Fruit fly (Drosophila melanogaster) whole organism, embryonic: ENCODE measurements around the gene Vps52.

Source experiments
- Bgb ChIP-seq: fragments of 200-800 bp; sonication (Bioruptor generic); IDR thresholded peaks from 2 replicates; pipeline ENCODE4 v1.3.6; 2022; ENCODE audit warnings: missing biosample characterization, missing genetic modification characterization; ENCODE audit not compliant: partially characterized antibody
- CG10366 ChIP-seq: fragments of 200-800 bp; sonication (Bioruptor generic); IDR thresholded peaks from 2 replicates; pipeline ENCODE4 v1.3.6; 2022; ENCODE audit warnings: missing biosample characterization, missing genetic modification characterization
- CG10462 ChIP-seq: fragments of 200-800 bp; sonication (Bioruptor generic); optimal IDR thresholded peaks from 2 replicates; lab custom pipeline; 2016; ENCODE audit warnings: missing biosample characterization, missing genetic modification characterization
- CG11723 ChIP-seq: fragments of 200-800 bp; sonication (Bioruptor generic); optimal IDR thresholded peaks from 2 replicates; lab custom pipeline; 2017; ENCODE audit warnings: missing biosample characterization, mild to moderate bottlenecking, missing genetic modification characterization
- CG12071 ChIP-seq: fragments of 200-800 bp; sonication (Bioruptor generic); optimal IDR thresholded peaks from 3 replicates; lab custom pipeline; 2018; ENCODE audit warnings: missing biosample characterization, mild to moderate bottlenecking, missing genetic modification characterization
- CG16815 ChIP-seq: fragments of 200-800 bp; sonication (Bioruptor generic); optimal IDR thresholded peaks from 3 replicates; lab custom pipeline; 2017; ENCODE audit warnings: missing biosample characterization, mild to moderate bottlenecking, missing genetic modification characterization
- CG17186 ChIP-seq: fragments of 200-800 bp; sonication (Bioruptor generic); optimal IDR thresholded peaks from 3 replicates; lab custom pipeline; 2017; ENCODE audit warnings: missing biosample characterization, missing genetic modification reagents, missing genetic modification characterization
- CG1792 ChIP-seq: fragments of 200-800 bp; sonication (Bioruptor generic); optimal IDR thresholded peaks from 2 replicates; lab custom pipeline; 2016; ENCODE audit warnings: missing biosample characterization, missing genetic modification characterization
- CG31224 ChIP-seq: fragments of 200-800 bp; sonication (Bioruptor generic); IDR thresholded peaks from 2 replicates; pipeline ENCODE4 v1.3.6; 2022; ENCODE audit warnings: missing biosample characterization, missing genetic modification characterization
- CG32767 ChIP-seq: fragments of 200-800 bp; sonication (Bioruptor generic); IDR thresholded peaks from 2 replicates; pipeline ENCODE4 v1.3.6; 2022; ENCODE audit warnings: missing biosample characterization, missing genetic modification characterization
- CG32772 ChIP-seq: fragments of 200-800 bp; sonication (Bioruptor generic); IDR thresholded peaks from 2 replicates; pipeline ENCODE4 v1.3.6; 2022; ENCODE audit warnings: missing biosample characterization, missing genetic modification characterization
- CG3281 ChIP-seq: fragments of 200-800 bp; sonication (Bioruptor generic); optimal IDR thresholded peaks from 3 replicates; lab custom pipeline; 2017; ENCODE audit warnings: missing biosample characterization, mild to moderate bottlenecking, missing genetic modification characterization
- CG4360 ChIP-seq: fragments of 200-800 bp; sonication (Bioruptor generic); IDR thresholded peaks from 2 replicates; pipeline ENCODE4 v1.3.6; 2022; ENCODE audit warnings: missing biosample characterization, missing genetic modification characterization
- CG4424 ChIP-seq: fragments of 200-800 bp; sonication (Bioruptor generic); optimal IDR thresholded peaks from 3 replicates; lab custom pipeline; 2016; ENCODE audit warnings: missing biosample characterization, missing genetic modification characterization
- CG6254 ChIP-seq: fragments of 200-800 bp; sonication (Bioruptor generic); optimal IDR thresholded peaks from 3 replicates; lab custom pipeline; 2017; ENCODE audit warnings: mild to moderate bottlenecking, missing biosample characterization, missing genetic modification reagents, missing genetic modification characterization
- CG8089 ChIP-seq: fragments of 200-800 bp; sonication (Bioruptor generic); optimal IDR thresholded peaks from 3 replicates; lab custom pipeline; 2016; ENCODE audit warnings: missing biosample characterization, missing genetic modification characterization
- CG8290 ChIP-seq, 3 experiments: fragments of 200-800 bp; sonication (Bioruptor generic); optimal IDR thresholded peaks; 2 replicates each; lab custom pipeline; 2016 to 2019; ENCODE audit warnings: missing biosample characterization in 3 of 3, missing genetic modification characterization in 3 of 3, mild to moderate bottlenecking in 2 of 3, moderate library complexity in 1 of 3
- CG8944 ChIP-seq: fragments of 200-800 bp; sonication (Bioruptor generic); optimal IDR thresholded peaks from 3 replicates; lab custom pipeline; 2016; ENCODE audit warnings: missing biosample characterization, missing genetic modification characterization
- CkIIα-i1 ChIP-seq: fragments of 200-800 bp; sonication (Bioruptor generic); IDR thresholded peaks from 2 replicates; pipeline ENCODE4 v1.3.6; 2022; ENCODE audit warnings: missing biosample characterization, missing genetic modification characterization
- CrebB ChIP-seq: fragments of 200-800 bp; sonication (Bioruptor generic); optimal IDR thresholded peaks from 3 replicates; lab custom pipeline; 2018; ENCODE audit warnings: missing biosample characterization, mild to moderate bottlenecking, missing genetic modification characterization
- D ChIP-seq, 2 experiments: fragments of 200-800 bp in 1 of 2; fragments of >200 bp in 1 of 2; sonication (Bioruptor generic) in 1 of 2; optimal IDR thresholded peaks; 2 replicates in 1 of 2; 3 replicates in 1 of 2; lab custom pipeline; 2017; ENCODE audit warnings: mild to moderate bottlenecking in 1 of 2, missing biosample characterization in 1 of 2, missing genetic modification characterization in 1 of 2, missing genetic modification reagents in 1 of 2
- Deaf1 ChIP-seq: fragments of 200-800 bp; optimal IDR thresholded peaks from 3 replicates; lab custom pipeline; 2019; ENCODE audit warnings: missing biosample characterization, mild to moderate bottlenecking, missing genetic modification characterization, moderate library complexity
- HLH54F ChIP-seq: fragments of 200-800 bp; sonication (Bioruptor generic); optimal IDR thresholded peaks from 3 replicates; lab custom pipeline; 2016; ENCODE audit warnings: missing biosample characterization, missing genetic modification characterization
- Hsf ChIP-seq: fragments of 200-800 bp; sonication (Bioruptor generic); optimal IDR thresholded peaks from 3 replicates; lab custom pipeline; 2016; ENCODE audit warnings: missing biosample characterization, missing genetic modification characterization
- Mad ChIP-seq: fragments of 200-800 bp; sonication (Bioruptor generic); optimal IDR thresholded peaks from 2 replicates; lab custom pipeline; 2016; ENCODE audit warnings: missing biosample characterization, missing genetic modification characterization
- Max ChIP-seq: fragments of 200-800 bp; sonication (Bioruptor generic); optimal IDR thresholded peaks from 2 replicates; lab custom pipeline; 2016; ENCODE audit warnings: missing biosample characterization, mild to moderate bottlenecking, missing genetic modification characterization
- NC2α ChIP-seq: fragments of 200-800 bp; sonication (Bioruptor generic); optimal IDR thresholded peaks from 2 replicates; lab custom pipeline; 2016; ENCODE audit warnings: missing biosample characterization, missing genetic modification characterization
- NK7.1 ChIP-seq: fragments of 200-800 bp; sonication (Bioruptor generic); optimal IDR thresholded peaks from 3 replicates; lab custom pipeline; 2016; ENCODE audit warnings: missing biosample characterization, missing genetic modification characterization
- Oaz ChIP-seq: fragments of 200-800 bp; sonication (Bioruptor generic); IDR thresholded peaks from 2 replicates; pipeline ENCODE4 v1.3.6; 2022; ENCODE audit warnings: missing biosample characterization, missing genetic modification characterization
- Opbp ChIP-seq: fragments of 200-800 bp; sonication (Bioruptor generic); IDR thresholded peaks from 3 replicates; pipeline ENCODE4 v1.3.6; 2022; ENCODE audit warnings: missing biosample characterization, missing genetic modification characterization; ENCODE audit not compliant: partially characterized antibody
- Scr ChIP-seq: fragments of 200-800 bp; sonication (Bioruptor generic); IDR thresholded peaks from 2 replicates; pipeline ENCODE4 v1.3.6; 2022; ENCODE audit warnings: missing biosample characterization, missing genetic modification characterization; ENCODE audit not compliant: partially characterized antibody
- al ChIP-seq: fragments of 200-800 bp; sonication (Bioruptor generic); IDR thresholded peaks from 2 replicates; pipeline ENCODE4 v1.3.6; 2022; ENCODE audit warnings: missing biosample characterization, missing genetic modification characterization
- ato ChIP-seq: fragments of 200-800 bp; sonication (Bioruptor generic); IDR thresholded peaks from 2 replicates; pipeline ENCODE4 v1.3.6; 2022; ENCODE audit warnings: missing biosample characterization, missing genetic modification characterization; ENCODE audit not compliant: partially characterized antibody
- bsh ChIP-seq, 2 experiments: fragments of 200-800 bp; sonication (Bioruptor generic); optimal IDR thresholded peaks; 2 replicates each; lab custom pipeline; 2017 to 2018; ENCODE audit warnings: mild to moderate bottlenecking in 2 of 2, missing biosample characterization in 2 of 2, missing genetic modification characterization in 2 of 2, moderate library complexity in 1 of 2
- corto ChIP-seq: fragments of 200-800 bp; sonication (Bioruptor generic); optimal IDR thresholded peaks from 2 replicates; lab custom pipeline; 2016; ENCODE audit warnings: missing biosample characterization, mild to moderate bottlenecking, missing genetic modification characterization, moderate library complexity
- crol ChIP-seq: fragments of 200-800 bp; sonication (Bioruptor generic); IDR thresholded peaks from 2 replicates; pipeline ENCODE4 v1.3.6; 2022; ENCODE audit warnings: missing biosample characterization, missing genetic modification characterization
- danr ChIP-seq: fragments of 200-800 bp; sonication (Bioruptor generic); IDR thresholded peaks from 2 replicates; pipeline ENCODE4 v1.3.6; 2022; ENCODE audit warnings: missing biosample characterization, missing genetic modification characterization
- fd64A ChIP-seq: fragments of 200-800 bp; sonication (Bioruptor generic); optimal IDR thresholded peaks from 3 replicates; lab custom pipeline; 2018; ENCODE audit warnings: missing biosample characterization, mild to moderate bottlenecking, missing genetic modification characterization
- inv ChIP-seq: fragments of 200-800 bp; sonication (Bioruptor generic); IDR thresholded peaks from 2 replicates; pipeline ENCODE4 v1.3.6; 2022; ENCODE audit warnings: missing biosample characterization, missing genetic modification characterization; ENCODE audit not compliant: partially characterized antibody
- lov ChIP-seq, 2 experiments: fragments of 200-800 bp in 1 of 2; fragments of >200 bp in 1 of 2; sonication (Bioruptor generic) in 1 of 2; IDR thresholded peaks in 1 of 2; optimal IDR thresholded peaks in 1 of 2; 2 replicates in 1 of 2; 3 replicates in 1 of 2; pipeline versions ENCODE4 v1.3.6 to Lab custom; 2017 to 2022; ENCODE audit warnings: missing biosample characterization in 1 of 2, missing genetic modification characterization in 1 of 2
- ranshi ChIP-seq: fragments of 200-800 bp; sonication (Bioruptor generic); IDR thresholded peaks from 2 replicates; pipeline ENCODE4 v1.3.6; 2022; ENCODE audit warnings: missing biosample characterization, missing genetic modification characterization
- rib ChIP-seq: fragments of 200-800 bp; sonication (Bioruptor generic); IDR thresholded peaks from 2 replicates; pipeline ENCODE4 v1.3.6; 2022; ENCODE audit warnings: missing biosample characterization, missing genetic modification characterization
- sens ChIP-seq: fragments of 200-800 bp; sonication (Bioruptor generic); peaks from one replicate; lab custom pipeline; 2016; ENCODE audit warnings: missing biosample characterization, missing genetic modification characterization
- slbo ChIP-seq: fragments of 200-800 bp; sonication (Bioruptor generic); IDR thresholded peaks from 2 replicates; pipeline ENCODE4 v1.3.6; 2022; ENCODE audit warnings: missing biosample characterization, missing genetic modification characterization
- sr ChIP-seq: fragments of 200-800 bp; sonication (Bioruptor generic); IDR thresholded peaks from 3 replicates; pipeline ENCODE4 v1.3.6; 2022; ENCODE audit warnings: missing biosample characterization, missing genetic modification characterization
- tap ChIP-seq: fragments of 200-800 bp; optimal IDR thresholded peaks from 3 replicates; lab custom pipeline; 2019; ENCODE audit warnings: missing biosample characterization, mild to moderate bottlenecking, missing genetic modification characterization, moderate library complexity
- zen2 ChIP-seq: fragments of 200-800 bp; sonication (Bioruptor generic); IDR thresholded peaks from 3 replicates; pipeline ENCODE4 v1.3.6; 2022; ENCODE audit warnings: missing biosample characterization, missing genetic modification characterization; ENCODE audit not compliant: partially characterized antibody

Vps52 gene

dm6 chr2L:5546518-5547287 is 23.0 kb upstream of the Vps52 start, which contains the start of gene Oscillin (continued):
- TF ChIP-seq lov (optimal IDR thresholded peaks at IDR 0.05; lab: Kevin White, UChicago) (no peak), lov (GFP tag; IDR thresholded peaks at IDR 0.05; lab: Robert Waterston, UW) (peak; percentile 77; the same call in 2 of the 3 replicates), CG12071 (GFP tag; lab: Kevin White, UChicago) (no peak), CG8944 (GFP tag; lab: Kevin White, UChicago) (no peak), ato (peak; percentile 81; the same call in 1 of the 2 replicates), sens (GFP tag; lab: Kevin White, UChicago) (peak; percentile 87), crol (GFP tag; lab: Robert Waterston, UW) (no peak), NC2α (GFP tag; lab: Kevin White, UChicago) (no peak), inv (peak; percentile 32; the same call in 1 of the 2 replicates), Max (GFP tag; lab: Kevin White, UChicago) (peak; percentile 47), CG31224 (GFP tag; lab: Robert Waterston, UW) (peak; percentile 73), CG11723 (peak; percentile 61), NK7.1 (GFP tag; lab: Kevin White, UChicago) (no peak), Bgb (GFP tag; lab: Robert Waterston, UW) (peak; percentile 64; the same call in 1 of the 2 replicates), tap (tag; lab: Kevin White, UChicago) (peak; percentile 83), rib (GFP tag; lab: Robert Waterston, UW) (peak; percentile 45; the same call in 1 of the 2 replicates), CG10366 (peak; percentile 60; the same call in 1 of the 2 replicates), CG17186 (GFP tag; lab: Kevin White, UChicago) (no peak), Opbp (GFP tag; lab: Robert Waterston, UW) (peak; percentile 93; the same call in 2 of the 3 replicates), D (optimal IDR thresholded peaks at IDR 0.05; lab: Kevin White, UChicago) (no peak), D (GFP tag; optimal IDR thresholded peaks at IDR 0.05; lab: Kevin White, UChicago) (peak; percentile 77), CG16815 (GFP tag; lab: Kevin White, UChicago) (peak; percentile 18), zen2 (GFP tag; lab: Robert Waterston, UW) (peak; percentile 89), Scr (GFP tag; lab: Robert Waterston, UW) (peak; percentile 59), danr (GFP tag; lab: Robert Waterston, UW) (0 out of 2 replicates have a peak, but pooled peaks have one; percentile 7), Deaf1 (tag; lab: Kevin White, UChicago) (peak; percentile 69), CG6254 (GFP tag; lab: Kevin White, UChicago) (peak; percentile 85), CkIIα-i1 (GFP tag; lab: Robert Waterston, UW) (no peak), CG32772 (peak; percentile 82)

- TF ChIP-seq corto (GFP tag; lab: Kevin White, UChicago), result no peak
- no peak for TF ChIP-seq CG10462 (GFP tag; lab: Kevin White, UChicago)
- peak; percentile 22 for TF ChIP-seq HLH54F (GFP tag; lab: Kevin White, UChicago)
- no peak for TF ChIP-seq CG3281 (GFP tag; lab: Kevin White, UChicago)
- TF ChIP-seq CG8089 (GFP tag; lab: Kevin White, UChicago), result no peak
- no peak for TF ChIP-seq CG4424 (GFP tag; lab: Kevin White, UChicago)
- 0 out of 2 replicates have a peak, but pooled peaks have one; percentile 37 for TF ChIP-seq Oaz (GFP tag; lab: Robert Waterston, UW)
- TF ChIP-seq Hsf, result no peak
- TF ChIP-seq bsh (GFP tag; optimal IDR thresholded peaks at IDR 0.05; lab: Kevin White, UChicago), result peak in 1 of 2 experiments; percentile 52
- TF ChIP-seq al (GFP tag; lab: Robert Waterston, UW), result no peak
- peak; percentile 58; the same call in 1 of the 3 replicates for TF ChIP-seq sr (GFP tag; lab: Robert Waterston, UW)
- TF ChIP-seq CG4360 (GFP tag; lab: Robert Waterston, UW), result peak; percentile 85
- TF ChIP-seq CG32767, result no peak
- TF ChIP-seq CrebB, result no peak
- no peak for TF ChIP-seq slbo (GFP tag; lab: Robert Waterston, UW)
- no peak for TF ChIP-seq Mad (GFP tag; lab: Kevin White, UChicago)
- TF ChIP-seq lov (optimal IDR thresholded peaks at IDR 0.05; lab: Kevin White, UChicago), result no peak
- TF ChIP-seq lov (GFP tag; IDR thresholded peaks at IDR 0.05; lab: Robert Waterston, UW), result no peak
- no peak for TF ChIP-seq ranshi (GFP tag; lab: Robert Waterston, UW)
- no peak for TF ChIP-seq CG8944 (GFP tag; lab: Kevin White, UChicago)
- no peak for TF ChIP-seq CG8290 (GFP tag; optimal IDR thresholded peaks at IDR 0.05; lab: Kevin White, UChicago)
- TF ChIP-seq CG8290 (tag; optimal IDR thresholded peaks at IDR 0.05; lab: Kevin White, UChicago), result no peak
- no peak for TF ChIP-seq CG1792 (GFP tag; lab: Kevin White, UChicago)
- TF ChIP-seq fd64A, result no peak
These were observed 22.5 kb upstream of the Vps52 start for dm6 chr2L:5546207-5546517.
